Fruit fly (Drosophila melanogaster): ENCODE measurements around the gene CG11381.

Gene CG11381

dm6 chrX:1250104-1250503, 46.5 kb downstream of the CG11381 start:
- TF ChIP-seq GATAe (GFP tag; conservative IDR thresholded peaks at IDR 0.05) (no peak), CG8281 (tag; optimal IDR thresholded peaks at IDR 0.05) (peak; percentile 67), sr (GFP tag; IDR thresholded peaks at IDR 0.05) (peak; percentile 52; the same call in 1 of the 3 replicates)

DNA sequence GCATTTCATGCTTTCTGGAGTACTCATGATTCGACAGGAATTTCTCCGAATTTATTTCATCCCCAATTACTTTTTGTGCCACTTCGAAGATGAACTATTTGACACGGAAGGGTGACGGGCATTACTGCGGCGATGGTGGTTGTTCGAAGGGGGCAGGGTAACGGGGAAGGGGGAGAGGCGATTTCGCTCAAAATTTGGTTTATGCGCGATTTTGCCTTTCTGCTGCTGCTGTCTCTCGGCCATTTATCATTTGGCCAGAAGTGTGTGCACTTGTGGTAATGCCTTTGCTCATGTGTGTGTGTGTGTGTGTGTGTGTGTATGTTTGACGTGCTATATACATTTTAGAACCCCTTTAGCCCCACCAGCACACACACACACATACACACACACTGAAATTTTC, 49.4 kb downstream of the CG11381 start:
- TF ChIP-seq Myb (GFP tag; optimal IDR thresholded peaks at IDR 0.05) = no peak
- TF ChIP-seq nerfin-1 (tag; optimal IDR thresholded peaks at IDR 0.05) = peak; percentile 27
- no peak for TF ChIP-seq CG14965 (GFP tag; optimal IDR thresholded peaks at IDR 0.05; ENCODE audit: borderline replicate concordance)
- TF ChIP-seq Xbp1 (GFP tag; optimal IDR thresholded peaks at IDR 0.05) = no peak
- TF ChIP-seq lab (GFP tag; optimal IDR thresholded peaks at IDR 0.05) = peak; percentile 27
- TF ChIP-seq pros (GFP tag; optimal IDR thresholded peaks at IDR 0.05) = peak; percentile 37
- peak; percentile 31 for TF ChIP-seq cg (GFP tag; optimal IDR thresholded peaks at IDR 0.05)
- TF ChIP-seq wdn (GFP tag; IDR thresholded peaks at IDR 0.05) = no peak
- peak; percentile 54; the same call in 1 of the 2 replicates for TF ChIP-seq crol (GFP tag; IDR thresholded peaks at IDR 0.05)
- no peak for TF ChIP-seq peb (GFP tag; IDR thresholded peaks at IDR 0.05)
